Fruit fly (Drosophila melanogaster) whole organism, prepupa: ENCODE measurements around the gene CG15019.

Source experiments
- Blimp-1 ChIP-seq: fragments of 200-800 bp; sonication (Bioruptor generic); optimal IDR thresholded peaks from 3 replicates; lab custom pipeline; 2017; ENCODE audit warnings: missing biosample characterization, missing genetic modification characterization, mild to moderate bottlenecking, moderate library complexity, missing genetic modification reagents
- CG10669 ChIP-seq: fragments of 200-800 bp; sonication (Bioruptor generic); optimal IDR thresholded peaks from 3 replicates; lab custom pipeline; 2018; ENCODE audit warnings: missing biosample characterization, mild to moderate bottlenecking, missing genetic modification characterization, moderate library complexity
- CG11762 ChIP-seq: fragments of 200-800 bp; sonication (Bioruptor generic); optimal IDR thresholded peaks from 3 replicates; lab custom pipeline; 2016; ENCODE audit warnings: missing biosample characterization, missing genetic modification characterization; ENCODE audit not compliant: insufficient read depth
- CG15336 ChIP-seq: fragments of 200-800 bp; sonication (Bioruptor generic); IDR thresholded peaks from 2 replicates; pipeline ENCODE4 v1.3.6; 2022; ENCODE audit warnings: missing biosample characterization, missing genetic modification characterization
- CG1621 ChIP-seq: fragments of 200-800 bp; sonication (Bioruptor generic); optimal IDR thresholded peaks from 3 replicates; lab custom pipeline; 2018; ENCODE audit warnings: missing biosample characterization, mild to moderate bottlenecking, missing genetic modification characterization
- CG16779 ChIP-seq: fragments of 200-800 bp; sonication (Bioruptor generic); optimal IDR thresholded peaks from 3 replicates; lab custom pipeline; 2017; ENCODE audit warnings: missing biosample characterization, mild to moderate bottlenecking, missing genetic modification characterization
- CG32006 ChIP-seq: fragments of 200-800 bp; sonication (Bioruptor generic); optimal IDR thresholded peaks from 3 replicates; lab custom pipeline; 2017; ENCODE audit warnings: missing biosample characterization, mild to moderate bottlenecking, missing genetic modification characterization
- CG34406 ChIP-seq: fragments of 200-800 bp; sonication (Bioruptor generic); optimal IDR thresholded peaks from 3 replicates; lab custom pipeline; 2016; ENCODE audit warnings: missing biosample characterization, missing genetic modification characterization
- CG4318 ChIP-seq: fragments of 200-800 bp; sonication (Bioruptor generic); optimal IDR thresholded peaks from 3 replicates; lab custom pipeline; 2017; ENCODE audit warnings: missing biosample characterization, mild to moderate bottlenecking, missing genetic modification characterization
- CG6163 ChIP-seq: fragments of 200-800 bp; sonication (Bioruptor generic); IDR thresholded peaks from 3 replicates; pipeline ENCODE4 v1.3.6; 2022; ENCODE audit warnings: missing biosample characterization, missing genetic modification characterization
- CG6276 ChIP-seq: fragments of 200-800 bp; sonication (Bioruptor generic); optimal IDR thresholded peaks from 2 replicates; lab custom pipeline; 2017; ENCODE audit warnings: missing biosample characterization, mild to moderate bottlenecking, missing genetic modification characterization
- CG6792 ChIP-seq: fragments of 200-800 bp; sonication (Bioruptor generic); optimal IDR thresholded peaks from 3 replicates; lab custom pipeline; 2016; ENCODE audit warnings: missing biosample characterization, missing genetic modification characterization
- CG6808 ChIP-seq: fragments of 200-800 bp; sonication (Bioruptor generic); optimal IDR thresholded peaks from 3 replicates; lab custom pipeline; 2017; ENCODE audit warnings: missing biosample characterization, missing genetic modification characterization, mild to moderate bottlenecking, moderate library complexity, missing genetic modification reagents
- CG6854 ChIP-seq: fragments of 200-800 bp; sonication (Bioruptor generic); optimal IDR thresholded peaks from 2 replicates; lab custom pipeline; 2017; ENCODE audit warnings: missing biosample characterization, mild to moderate bottlenecking, missing genetic modification characterization
- CG7368 ChIP-seq: fragments of 200-800 bp; sonication (Bioruptor generic); optimal IDR thresholded peaks from 3 replicates; lab custom pipeline; 2016; ENCODE audit warnings: missing biosample characterization, missing genetic modification characterization
- CG8119 ChIP-seq: fragments of 200-800 bp; sonication (Bioruptor generic); IDR thresholded peaks from 3 replicates; pipeline ENCODE4 v1.3.6; 2022; ENCODE audit warnings: missing biosample characterization, missing genetic modification characterization
- CG8319 ChIP-seq: fragments of 200-800 bp; sonication (Bioruptor generic); optimal IDR thresholded peaks from 3 replicates; lab custom pipeline; 2016; ENCODE audit warnings: missing biosample characterization, missing genetic modification characterization
- CG8632 ChIP-seq: fragments of 200-800 bp; sonication (Bioruptor generic); optimal IDR thresholded peaks from 3 replicates; lab custom pipeline; 2016; ENCODE audit warnings: missing biosample characterization, missing genetic modification characterization
- CG9139 ChIP-seq: fragments of 200-800 bp; sonication (Bioruptor generic); optimal IDR thresholded peaks from 3 replicates; lab custom pipeline; 2017; ENCODE audit warnings: missing biosample characterization, mild to moderate bottlenecking, missing genetic modification characterization
- Eip75B ChIP-seq: fragments of 200-800 bp; sonication (Bioruptor generic); optimal IDR thresholded peaks from 3 replicates; lab custom pipeline; 2016; ENCODE audit warnings: missing biosample characterization, missing genetic modification characterization
- Ets21C ChIP-seq: fragments of 200-800 bp; sonication (Bioruptor generic); optimal IDR thresholded peaks from 3 replicates; lab custom pipeline; 2016; ENCODE audit warnings: missing biosample characterization, missing genetic modification characterization
- Ets96B ChIP-seq: fragments of 200-800 bp; optimal IDR thresholded peaks from 2 replicates; lab custom pipeline; 2019; ENCODE audit warnings: missing biosample characterization, mild to moderate bottlenecking, missing genetic modification characterization, moderate library complexity
- Gug ChIP-seq: fragments of 200-800 bp; sonication (Bioruptor generic); IDR thresholded peaks from 2 replicates; pipeline ENCODE4 v1.3.6; 2022; ENCODE audit warnings: missing biosample characterization, missing genetic modification characterization
- Hr38 ChIP-seq: sonication (Bioruptor generic); optimal IDR thresholded peaks from 2 replicates; lab custom pipeline; 2016; ENCODE audit warnings: missing biosample characterization, missing genetic modification characterization
- Hr39 ChIP-seq: fragments of 200-800 bp; sonication (Bioruptor generic); optimal IDR thresholded peaks from 2 replicates; lab custom pipeline; 2016; ENCODE audit warnings: missing biosample characterization, missing genetic modification characterization
- Hr4 ChIP-seq: fragments of 200-800 bp; sonication (Bioruptor generic); optimal IDR thresholded peaks from 3 replicates; lab custom pipeline; 2016; ENCODE audit warnings: missing biosample characterization, missing genetic modification characterization
- Lpt ChIP-seq: fragments of 200-800 bp; sonication (Bioruptor generic); optimal IDR thresholded peaks from 3 replicates; lab custom pipeline; 2016; ENCODE audit warnings: missing biosample characterization, missing genetic modification characterization
- Met ChIP-seq: fragments of 200-800 bp; sonication (Bioruptor generic); optimal IDR thresholded peaks from 3 replicates; lab custom pipeline; 2016; ENCODE audit warnings: missing biosample characterization, missing genetic modification characterization
- OdsH ChIP-seq: fragments of 200-800 bp; sonication (Bioruptor generic); optimal IDR thresholded peaks from 3 replicates; lab custom pipeline; 2016; ENCODE audit warnings: missing biosample characterization, missing genetic modification characterization
- Smox ChIP-seq: fragments of 200-800 bp; sonication (Bioruptor generic); optimal IDR thresholded peaks from 3 replicates; lab custom pipeline; 2016; ENCODE audit warnings: missing biosample characterization, missing genetic modification characterization
- Sox102F ChIP-seq: fragments of 200-800 bp; sonication (Bioruptor generic); optimal IDR thresholded peaks from 2 replicates; lab custom pipeline; 2016; ENCODE audit warnings: missing biosample characterization, mild to moderate bottlenecking, missing genetic modification characterization
- Sox15 ChIP-seq: fragments of 200-800 bp; sonication (Bioruptor generic); optimal IDR thresholded peaks from 3 replicates; lab custom pipeline; 2016; ENCODE audit warnings: missing biosample characterization, missing genetic modification characterization
- achi ChIP-seq: fragments of 200-800 bp; sonication (Bioruptor generic); optimal IDR thresholded peaks from 3 replicates; lab custom pipeline; 2016; ENCODE audit warnings: missing biosample characterization, missing genetic modification characterization
- acj6 ChIP-seq: fragments of 200-800 bp; sonication (Bioruptor generic); optimal IDR thresholded peaks from 3 replicates; lab custom pipeline; 2016; ENCODE audit warnings: missing biosample characterization, missing genetic modification characterization
- cyc ChIP-seq: fragments of 200-800 bp; sonication (Bioruptor generic); optimal IDR thresholded peaks from 3 replicates; lab custom pipeline; 2016; ENCODE audit warnings: missing biosample characterization, missing genetic modification characterization
- dac ChIP-seq: fragments of 200-800 bp; sonication (Bioruptor generic); optimal IDR thresholded peaks from 2 replicates; lab custom pipeline; 2017; ENCODE audit warnings: missing biosample characterization, mild to moderate bottlenecking, missing genetic modification characterization
- dsx ChIP-seq: fragments of 200-800 bp; optimal IDR thresholded peaks from 3 replicates; lab custom pipeline; 2019; ENCODE audit warnings: missing biosample characterization, mild to moderate bottlenecking, missing genetic modification characterization, moderate library complexity; ENCODE audit not compliant: poor library complexity, severe bottlenecking
- eg ChIP-seq: fragments of 200-800 bp; sonication (Bioruptor generic); IDR thresholded peaks from 3 replicates; pipeline ENCODE4 v1.3.6; 2022; ENCODE audit warnings: missing biosample characterization, missing genetic modification characterization
- esn ChIP-seq: fragments of 200-800 bp; sonication (Bioruptor generic); optimal IDR thresholded peaks from 2 replicates; lab custom pipeline; 2016; ENCODE audit warnings: missing biosample characterization, mild to moderate bottlenecking, missing genetic modification characterization, moderate library complexity
- fd59A ChIP-seq: fragments of 200-800 bp; sonication (Bioruptor generic); optimal IDR thresholded peaks from 2 replicates; lab custom pipeline; 2017; ENCODE audit warnings: missing biosample characterization, mild to moderate bottlenecking, missing genetic modification characterization, missing genetic modification reagents
- lz ChIP-seq: fragments of 200-800 bp; sonication (Bioruptor generic); optimal IDR thresholded peaks from 3 replicates; lab custom pipeline; 2016; ENCODE audit warnings: missing biosample characterization, missing genetic modification characterization
- net ChIP-seq: fragments of 200-800 bp; sonication (Bioruptor generic); optimal IDR thresholded peaks from 3 replicates; lab custom pipeline; 2016; ENCODE audit warnings: missing biosample characterization, missing genetic modification characterization
- salr ChIP-seq, 2 experiments: fragments of 200-800 bp; sonication (Bioruptor generic); optimal IDR thresholded peaks; 3 replicates each; lab custom pipeline; 2016 to 2018; ENCODE audit warnings: missing biosample characterization in 2 of 2, missing genetic modification characterization in 2 of 2, mild to moderate bottlenecking in 1 of 2
- spab ChIP-seq: fragments of 200-800 bp; sonication (Bioruptor generic); optimal IDR thresholded peaks from 2 replicates; lab custom pipeline; 2017; ENCODE audit warnings: missing biosample characterization, mild to moderate bottlenecking, missing genetic modification characterization, missing genetic modification reagents
- ss ChIP-seq, 2 experiments: fragments of 200-800 bp; sonication (Bioruptor generic); optimal IDR thresholded peaks; 2 replicates in 1 of 2; 3 replicates in 1 of 2; lab custom pipeline; 2017 to 2018; ENCODE audit warnings: mild to moderate bottlenecking in 2 of 2, missing biosample characterization in 2 of 2, missing genetic modification characterization in 2 of 2, moderate library complexity in 1 of 2
- svp ChIP-seq: fragments of 200-800 bp; sonication (Bioruptor generic); peaks from one replicate; lab custom pipeline; 2016; ENCODE audit warnings: missing biosample characterization, missing genetic modification characterization
- vri ChIP-seq: fragments of 200-800 bp; sonication (Bioruptor generic); optimal IDR thresholded peaks from 3 replicates; lab custom pipeline; 2016; ENCODE audit warnings: missing biosample characterization, mild to moderate bottlenecking, missing genetic modification characterization

Gene CG15019

DNA sequence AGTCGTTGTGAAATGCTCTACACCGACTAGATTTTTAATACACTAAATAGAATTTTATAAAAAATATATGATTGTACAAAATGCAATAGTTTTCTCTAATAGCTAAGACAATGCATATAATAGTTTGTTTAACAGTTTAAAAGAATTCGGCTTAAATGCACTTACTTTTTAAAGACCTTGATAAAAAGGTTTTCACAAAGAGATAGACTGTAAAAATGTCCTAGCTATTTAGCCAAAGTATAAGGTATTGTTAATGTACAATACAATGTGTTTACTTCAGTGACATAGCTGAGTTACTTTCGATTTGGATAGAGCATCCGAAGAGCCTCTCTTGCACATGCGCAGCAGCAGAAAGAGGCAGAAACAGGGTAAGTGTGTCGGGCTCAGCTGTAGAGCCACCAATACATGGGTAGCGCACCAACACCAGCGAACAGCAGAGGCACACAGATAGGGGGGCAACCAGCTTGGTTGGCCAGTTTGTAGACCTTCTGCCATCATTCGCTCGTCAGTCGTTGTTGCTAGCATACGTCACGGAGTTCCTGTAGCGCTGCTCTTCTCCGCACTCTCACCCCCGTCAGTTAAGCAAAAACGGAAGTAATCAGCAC is 896 bp upstream of the CG15019 start, which contains the start of gene TP53INP (continued):
- TF ChIP-seq CG1621 (tag; lab: Kevin White, UChicago) (peak; percentile 82), CG7368 (GFP tag; lab: Kevin White, UChicago) (peak; percentile 64), CG8632 (GFP tag; lab: Kevin White, UChicago) (peak; percentile 91), CG15336 (peak; percentile 88), fd59A (GFP tag; lab: Kevin White, UChicago) (peak; percentile 88), vri (peak; percentile 63), CG16779 (tag; lab: Kevin White, UChicago) (peak; percentile 89), Blimp-1 (GFP tag; lab: Kevin White, UChicago) (peak; percentile 67), esn (GFP tag; lab: Kevin White, UChicago) (peak; percentile 93), achi (GFP tag; lab: Kevin White, UChicago) (peak; percentile 91), cyc (GFP tag; lab: Kevin White, UChicago) (peak; percentile 85), CG6276 (peak; percentile 90), CG9139 (GFP tag; lab: Kevin White, UChicago) (peak; percentile 72), CG10669 (peak; percentile 90)

DNA sequence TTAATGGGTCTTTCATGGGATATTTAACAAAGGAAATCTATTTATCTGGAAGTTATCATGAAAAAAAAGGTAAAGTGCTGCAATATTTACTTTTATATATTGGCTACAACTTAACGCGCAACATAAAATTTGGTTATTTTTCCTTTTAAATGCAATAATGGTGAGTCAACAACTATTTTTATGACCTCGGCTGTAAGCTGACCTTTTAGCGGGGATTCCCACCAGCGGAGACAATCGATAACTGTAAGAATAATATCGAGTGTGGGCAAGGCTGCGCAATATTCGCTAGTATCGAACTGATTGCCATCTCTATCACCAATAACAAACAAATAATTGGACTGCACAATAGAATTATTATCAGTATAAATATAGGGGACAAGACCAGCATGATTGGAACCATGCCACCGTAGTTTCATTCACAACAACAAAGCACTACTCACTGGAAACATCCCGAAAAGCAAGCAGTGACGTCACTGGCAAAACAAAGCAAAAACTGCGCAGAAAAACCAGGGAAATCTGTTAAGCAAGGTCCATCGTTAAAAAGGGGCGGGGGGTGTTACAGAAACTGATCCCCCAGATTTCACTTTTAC is 2.6 kb downstream of the CG15019 start, which contains the start of gene Syx17:
Syx17 (plus strand) TSS at position 308 of the 590 bp plus-strand sequence.
- TF ChIP-seq Eip75B (GFP tag; lab: Kevin White, UChicago) = peak; percentile 63
- no peak for TF ChIP-seq Hr38
- peak; percentile 12 for TF ChIP-seq CG11762 (GFP tag; lab: Kevin White, UChicago)
- peak; percentile 58; the same call in 2 of the 3 replicates for TF ChIP-seq CG8119 (GFP tag; lab: Robert Waterston, UW)
- TF ChIP-seq svp = peak; percentile 99
- peak; percentile 33 for TF ChIP-seq Lpt
- TF ChIP-seq dsx = peak; percentile 23
- TF ChIP-seq Sox102F = peak; percentile 39
- no peak for TF ChIP-seq CG6854 (GFP tag; lab: Kevin White, UChicago)
- TF ChIP-seq CG34406 (GFP tag; lab: Kevin White, UChicago) = peak; percentile 36
- no peak for TF ChIP-seq dac
- TF ChIP-seq fd59A (GFP tag; lab: Kevin White, UChicago) = no peak
- peak; percentile 37 for TF ChIP-seq CG6808 (GFP tag; lab: Kevin White, UChicago)
- peak; percentile 36 for TF ChIP-seq Ets96B
- no peak for TF ChIP-seq Gug (GFP tag; lab: Robert Waterston, UW)
- TF ChIP-seq CG4318 (GFP tag; lab: Kevin White, UChicago) = no peak
- peak; percentile 23 for TF ChIP-seq spab
- peak; percentile 61 for TF ChIP-seq esn (GFP tag; lab: Kevin White, UChicago)
- peak; percentile 31 for TF ChIP-seq Met (GFP tag; lab: Kevin White, UChicago)
- peak; percentile 55 for TF ChIP-seq cyc (GFP tag; lab: Kevin White, UChicago)
- TF ChIP-seq Hr39 (GFP tag; lab: Kevin White, UChicago) = peak; percentile 65
- no peak for TF ChIP-seq Sox15
- no peak for TF ChIP-seq CG6792 (GFP tag; lab: Kevin White, UChicago)
- TF ChIP-seq CG32006 (GFP tag; lab: Kevin White, UChicago) = peak; percentile 59
- peak; percentile 36 for TF ChIP-seq CG8632 (GFP tag; lab: Kevin White, UChicago)
- TF ChIP-seq OdsH (GFP tag; lab: Kevin White, UChicago) = peak; percentile 57
- TF ChIP-seq Ets21C = peak; percentile 11
- peak; percentile 45 for TF ChIP-seq acj6 (GFP tag; lab: Kevin White, UChicago)
- TF ChIP-seq achi (GFP tag; lab: Kevin White, UChicago) = peak; percentile 50
- TF ChIP-seq CG16779 (tag; lab: Kevin White, UChicago) = peak; percentile 23
- peak; percentile 60 for TF ChIP-seq Smox (GFP tag; lab: Kevin White, UChicago)
- peak; percentile 25 for TF ChIP-seq vri
- TF ChIP-seq Hr4 (GFP tag; lab: Kevin White, UChicago) = peak; percentile 66
- TF ChIP-seq salr (GFP tag; optimal IDR thresholded peaks at IDR 0.05; lab: Kevin White, UChicago) = no peak
- peak; percentile 72; the same call in 2 of the 3 replicates for TF ChIP-seq CG6163
- peak; percentile 50 for TF ChIP-seq lz (GFP tag; lab: Kevin White, UChicago)
- peak in 1 of 2 experiments; percentile 3 for TF ChIP-seq ss (GFP tag; optimal IDR thresholded peaks at IDR 0.05; lab: Kevin White, UChicago)
- TF ChIP-seq CG8319 (GFP tag; lab: Kevin White, UChicago) = no peak
- peak; percentile 77 for TF ChIP-seq eg (GFP tag; lab: Robert Waterston, UW)
- peak; percentile 63 for TF ChIP-seq net (GFP tag; lab: Kevin White, UChicago)
- peak; percentile 57 for TF ChIP-seq CG6276
